Worm (Caenorhabditis elegans) whole organism, early embryonic: Measurements from ENCODE around the gene R07E5.19.

Experiments used
- ama-1 ChIP-seq: fragments of 150-350 bp; optimal IDR thresholded peaks from 2 replicates; lab custom pipeline; 2014
- ceh-13 ChIP-seq: fragments of 200-800 bp; sonication (Bioruptor generic); optimal IDR thresholded peaks from 2 replicates; lab custom pipeline; 2018; ENCODE audit warnings: mild to moderate bottlenecking, missing genetic modification characterization, missing compliant biosample characterization
- ceh-36 ChIP-seq: sonication (generic microtip); optimal IDR thresholded peaks from 2 replicates; lab custom pipeline; 2016; ENCODE audit warnings: missing genetic modification characterization, inconsistent platforms, missing compliant biosample characterization
- ets-7 ChIP-seq: sonication (generic microtip); optimal IDR thresholded peaks from 2 replicates; lab custom pipeline; 2016; ENCODE audit warnings: missing genotype, missing genetic modification characterization, missing compliant biosample characterization
- hmg-4 ChIP-seq: fragments of 200-800 bp; sonication (Bioruptor generic); optimal IDR thresholded peaks from 2 replicates; lab custom pipeline; 2018; ENCODE audit warnings: mild to moderate bottlenecking, missing genetic modification characterization, missing compliant biosample characterization
- sea-1 ChIP-seq: fragments of 200-800 bp; sonication (Bioruptor generic); conservative IDR thresholded peaks from 2 replicates; pipeline ENCODE4 v1.3.6; 2022; ENCODE audit warnings: missing genetic modification characterization, missing compliant biosample characterization
- tbx-37 ChIP-seq: fragments of 200-800 bp; sonication (Bioruptor generic); conservative IDR thresholded peaks from 2 replicates; pipeline ENCODE4 v1.3.6; 2022; ENCODE audit warnings: missing genetic modification reagents, missing genetic modification characterization, missing compliant biosample characterization

- no peak for TF ChIP-seq sea-1 (GFP tag; lab: Robert Waterston, UW)
- TF ChIP-seq ama-1 (lab: Kevin White, UChicago): no peak
- no peak for TF ChIP-seq ets-7 (tag; lab: Kevin White, UChicago)
- TF ChIP-seq tbx-37 (GFP tag; lab: Robert Waterston, UW): no peak
- no peak for TF ChIP-seq ceh-36 (tag; lab: Kevin White, UChicago)
- TF ChIP-seq hmg-4 (GFP tag; lab: Kevin White, UChicago): no peak
- TF ChIP-seq ceh-13 (GFP tag; lab: Kevin White, UChicago): no peak
Observed at ce11 chrIII:4391938-4392337, 25.9 kb downstream of the R07E5.19 start.
